Fruit fly (Drosophila melanogaster) whole organism, embryonic: ENCODE measurements around the gene Vps2.

Experiments
- CG10209 ChIP-seq: fragments of 200-800 bp; sonication (Bioruptor generic); optimal IDR thresholded peaks from 3 replicates; lab custom pipeline; 2017; ENCODE audit warnings: missing biosample characterization, mild to moderate bottlenecking, missing genetic modification characterization, missing genetic modification reagents
- CG1024 ChIP-seq: fragments of 200-800 bp; sonication (Bioruptor generic); IDR thresholded peaks from 2 replicates; pipeline ENCODE4 v1.3.6; 2022; ENCODE audit warnings: missing biosample characterization, missing genetic modification characterization
- CG10274 ChIP-seq: fragments of 200-800 bp; sonication (Bioruptor generic); optimal IDR thresholded peaks from 3 replicates; lab custom pipeline; 2017; ENCODE audit warnings: missing biosample characterization, mild to moderate bottlenecking, missing genetic modification characterization
- CG10366 ChIP-seq: fragments of 200-800 bp; sonication (Bioruptor generic); IDR thresholded peaks from 2 replicates; pipeline ENCODE4 v1.3.6; 2022; ENCODE audit warnings: missing biosample characterization, missing genetic modification characterization
- CG13424 ChIP-seq: fragments of 200-800 bp; sonication (Bioruptor generic); optimal IDR thresholded peaks from 2 replicates; lab custom pipeline; 2019; ENCODE audit warnings: missing biosample characterization, mild to moderate bottlenecking, missing genetic modification characterization, moderate library complexity
- CG14014 ChIP-seq: fragments of 200-800 bp; sonication (Bioruptor generic); IDR thresholded peaks from 2 replicates; pipeline ENCODE4 v1.3.6; 2022; ENCODE audit warnings: missing biosample characterization, missing genetic modification characterization
- CG14050 ChIP-seq: fragments of 200-800 bp; sonication (Bioruptor generic); IDR thresholded peaks from 3 replicates; pipeline ENCODE4 v1.3.6; 2022; ENCODE audit warnings: missing biosample characterization, missing genetic modification characterization
- CG14441 ChIP-seq: fragments of 200-800 bp; sonication (Bioruptor generic); IDR thresholded peaks from 2 replicates; pipeline ENCODE4 v1.3.6; 2022; ENCODE audit warnings: missing biosample characterization, missing genetic modification characterization
- CG14860 ChIP-seq: fragments of 200-800 bp; sonication (Bioruptor generic); IDR thresholded peaks from 3 replicates; pipeline ENCODE4 v1.3.6; 2022; ENCODE audit warnings: missing biosample characterization, missing genetic modification characterization; ENCODE audit not compliant: partially characterized antibody
- CG2875 ChIP-seq: fragments of 200-800 bp; sonication (Bioruptor generic); optimal IDR thresholded peaks from 2 replicates; lab custom pipeline; 2017; ENCODE audit warnings: missing biosample characterization, mild to moderate bottlenecking, missing genetic modification characterization, missing genetic modification reagents
- CG30431 ChIP-seq: fragments of 200-800 bp; sonication (Bioruptor generic); optimal IDR thresholded peaks from 2 replicates; lab custom pipeline; 2017; ENCODE audit warnings: missing biosample characterization, missing genetic modification characterization
- CG3995 ChIP-seq: fragments of 200-800 bp; sonication (Bioruptor generic); optimal IDR thresholded peaks from 3 replicates; lab custom pipeline; 2016; ENCODE audit warnings: missing biosample characterization, missing genetic modification characterization
- CG6813 ChIP-seq: fragments of 200-800 bp; sonication (Bioruptor generic); optimal IDR thresholded peaks from 2 replicates; lab custom pipeline; 2017; ENCODE audit warnings: missing biosample characterization, missing genetic modification characterization, mild to moderate bottlenecking, moderate library complexity, missing genetic modification reagents
- CG7372 ChIP-seq: fragments of 200-800 bp; sonication (Bioruptor generic); IDR thresholded peaks from 2 replicates; pipeline ENCODE4 v1.3.6; 2022; ENCODE audit warnings: missing biosample characterization, missing genetic modification characterization
- CTCF ChIP-seq: fragments of 200-800 bp; sonication (Bioruptor generic); optimal IDR thresholded peaks from 2 replicates; lab custom pipeline; 2017; ENCODE audit warnings: missing biosample characterization, mild to moderate bottlenecking, missing genetic modification characterization, moderate library complexity
- CkIIα-i1 ChIP-seq: fragments of 200-800 bp; sonication (Bioruptor generic); IDR thresholded peaks from 2 replicates; pipeline ENCODE4 v1.3.6; 2022; ENCODE audit warnings: missing biosample characterization, missing genetic modification characterization
- Dfd ChIP-seq, 2 experiments: fragments of >200 bp; optimal IDR thresholded peaks; 2 replicates each; lab custom pipeline; 2017; ENCODE audit warnings: missing biosample characterization in 2 of 2, missing genetic modification characterization in 2 of 2
- Dip3 ChIP-seq: fragments of 200-800 bp; sonication (Bioruptor generic); optimal IDR thresholded peaks from 3 replicates; lab custom pipeline; 2016; ENCODE audit warnings: missing biosample characterization, missing genetic modification characterization
- H2.0 ChIP-seq: fragments of 200-800 bp; sonication (Bioruptor generic); IDR thresholded peaks from 2 replicates; pipeline ENCODE4 v1.3.6; 2022; ENCODE audit warnings: missing biosample characterization, missing genetic modification characterization
- HLHmδ ChIP-seq: fragments of 200-800 bp; sonication (Bioruptor generic); optimal IDR thresholded peaks from 2 replicates; lab custom pipeline; 2018; ENCODE audit warnings: missing biosample characterization, mild to moderate bottlenecking, missing genetic modification characterization, moderate library complexity
- Hmx ChIP-seq: fragments of 200-800 bp; sonication (Bioruptor generic); optimal IDR thresholded peaks from 2 replicates; lab custom pipeline; 2016; ENCODE audit warnings: missing biosample characterization, missing genetic modification characterization
- Hr51 ChIP-seq, 2 experiments: fragments of 200-800 bp; sonication (Bioruptor generic); optimal IDR thresholded peaks; 2 replicates in 1 of 2; 3 replicates in 1 of 2; lab custom pipeline; 2016 to 2018; ENCODE audit warnings: missing biosample characterization in 2 of 2, missing genetic modification characterization in 2 of 2, mild to moderate bottlenecking in 1 of 2, moderate library complexity in 1 of 2
- Hr78 ChIP-seq, 2 experiments: fragments of 200-800 bp in 1 of 2; fragments of >200 bp in 1 of 2; sonication (Bioruptor generic) in 1 of 2; optimal IDR thresholded peaks; 2 replicates each; lab custom pipeline; 2017 to 2019; ENCODE audit warnings: missing biosample characterization in 2 of 2, missing genetic modification characterization in 2 of 2, mild to moderate bottlenecking in 1 of 2, moderate library complexity in 1 of 2
- MBD-R2 ChIP-seq: fragments of 200-800 bp; sonication (Bioruptor generic); IDR thresholded peaks from 2 replicates; pipeline ENCODE4 v1.3.6; 2022; ENCODE audit warnings: missing biosample characterization, missing genetic modification characterization
- MTF-1 ChIP-seq: fragments of 200-800 bp; sonication (Bioruptor generic); optimal IDR thresholded peaks from 2 replicates; lab custom pipeline; 2018; ENCODE audit warnings: missing biosample characterization, mild to moderate bottlenecking, missing genetic modification characterization, borderline replicate concordance
- Mad ChIP-seq: fragments of 200-800 bp; sonication (Bioruptor generic); optimal IDR thresholded peaks from 2 replicates; lab custom pipeline; 2016; ENCODE audit warnings: missing biosample characterization, missing genetic modification characterization
- Meics ChIP-seq: fragments of 200-800 bp; sonication (Bioruptor generic); optimal IDR thresholded peaks from 2 replicates; lab custom pipeline; 2017; ENCODE audit warnings: missing biosample characterization, mild to moderate bottlenecking, missing genetic modification characterization
- Mes4 ChIP-seq: fragments of 200-800 bp; sonication (Bioruptor generic); optimal IDR thresholded peaks from 2 replicates; lab custom pipeline; 2016; ENCODE audit warnings: missing biosample characterization, missing genetic modification characterization
- Ptx1 ChIP-seq: fragments of 200-800 bp; sonication (Bioruptor generic); IDR thresholded peaks from 2 replicates; pipeline ENCODE4 v1.3.6; 2022; ENCODE audit warnings: missing biosample characterization, missing genetic modification characterization
- abd-A ChIP-seq: fragments of 200-800 bp; sonication (Bioruptor generic); optimal IDR thresholded peaks from 3 replicates; lab custom pipeline; 2019; ENCODE audit warnings: missing biosample characterization, mild to moderate bottlenecking, missing genetic modification characterization, moderate library complexity
- al ChIP-seq: fragments of 200-800 bp; sonication (Bioruptor generic); IDR thresholded peaks from 2 replicates; pipeline ENCODE4 v1.3.6; 2022; ENCODE audit warnings: missing biosample characterization, missing genetic modification characterization
- ap ChIP-seq: fragments of 200-800 bp; sonication (Bioruptor generic); IDR thresholded peaks from 2 replicates; pipeline ENCODE4 v1.3.6; 2022; ENCODE audit warnings: missing biosample characterization, missing genetic modification characterization
- cato ChIP-seq: fragments of 200-800 bp; sonication (Bioruptor generic); optimal IDR thresholded peaks from 2 replicates; lab custom pipeline; 2016; ENCODE audit warnings: missing biosample characterization, missing genetic modification characterization, borderline replicate concordance
- croc ChIP-seq: fragments of 200-800 bp; sonication (Bioruptor generic); conservative IDR thresholded peaks from 3 replicates; pipeline ENCODE4 v1.3.6; 2022; ENCODE audit warnings: missing biosample characterization, missing genetic modification characterization
- ewg ChIP-seq: fragments of 200-800 bp; sonication (Bioruptor generic); optimal IDR thresholded peaks from 3 replicates; lab custom pipeline; 2017; ENCODE audit warnings: mild to moderate bottlenecking, missing biosample characterization, missing genetic modification reagents, missing genetic modification characterization
- fd102C ChIP-seq: fragments of 200-800 bp; sonication (Bioruptor generic); optimal IDR thresholded peaks from 2 replicates; lab custom pipeline; 2018; ENCODE audit warnings: missing biosample characterization, mild to moderate bottlenecking, missing genetic modification characterization, moderate library complexity
- gem ChIP-seq: fragments of 200-800 bp; sonication (Bioruptor generic); optimal IDR thresholded peaks from 2 replicates; lab custom pipeline; 2019; ENCODE audit warnings: missing biosample characterization, mild to moderate bottlenecking, missing genetic modification characterization, moderate library complexity
- h ChIP-seq: fragments of >200 bp; optimal IDR thresholded peaks from 2 replicates; lab custom pipeline; 2017
- kay ChIP-seq: fragments of 200-800 bp; sonication (Bioruptor generic); optimal IDR thresholded peaks from 2 replicates; lab custom pipeline; 2016; ENCODE audit warnings: missing biosample characterization, missing genetic modification characterization
- nau ChIP-seq: fragments of 200-800 bp; sonication (Bioruptor generic); optimal IDR thresholded peaks from 3 replicates; lab custom pipeline; 2017; ENCODE audit warnings: missing biosample characterization, mild to moderate bottlenecking, missing genetic modification characterization, missing genetic modification reagents
- nmo ChIP-seq: fragments of 200-800 bp; sonication (Bioruptor generic); optimal IDR thresholded peaks from 2 replicates; lab custom pipeline; 2018; ENCODE audit warnings: missing biosample characterization, mild to moderate bottlenecking, missing genetic modification characterization, moderate library complexity
- onecut ChIP-seq: fragments of 200-800 bp; sonication (Bioruptor generic); IDR thresholded peaks from 2 replicates; pipeline ENCODE4 v1.3.6; 2022; ENCODE audit warnings: missing biosample characterization, missing genetic modification characterization
- phol ChIP-seq: fragments of 200-800 bp; sonication (Bioruptor generic); optimal IDR thresholded peaks from 3 replicates; lab custom pipeline; 2018; ENCODE audit warnings: missing biosample characterization, mild to moderate bottlenecking, missing genetic modification characterization, moderate library complexity
- ro ChIP-seq: fragments of 200-800 bp; sonication (Bioruptor generic); IDR thresholded peaks from 2 replicates; pipeline ENCODE4 v1.3.6; 2022; ENCODE audit warnings: missing biosample characterization, missing genetic modification characterization
- sna ChIP-seq: fragments of 200-800 bp; sonication (Bioruptor generic); IDR thresholded peaks from 2 replicates; pipeline ENCODE4 v1.3.6; 2022; ENCODE audit warnings: missing biosample characterization, missing genetic modification characterization; ENCODE audit not compliant: partially characterized antibody
- toy ChIP-seq: fragments of 200-800 bp; sonication (Bioruptor generic); IDR thresholded peaks from 2 replicates; pipeline ENCODE4 v1.3.6; 2022; ENCODE audit warnings: missing biosample characterization, missing genetic modification characterization
- trem ChIP-seq: fragments of 200-800 bp; optimal IDR thresholded peaks from 3 replicates; lab custom pipeline; 2019; ENCODE audit warnings: missing biosample characterization, mild to moderate bottlenecking, missing genetic modification characterization, moderate library complexity
- wek ChIP-seq: fragments of 200-800 bp; sonication (Bioruptor generic); optimal IDR thresholded peaks from 3 replicates; lab custom pipeline; 2018; ENCODE audit warnings: missing biosample characterization, mild to moderate bottlenecking, missing genetic modification characterization, moderate library complexity
- zen ChIP-seq: fragments of 200-800 bp; sonication (Bioruptor generic); optimal IDR thresholded peaks from 3 replicates; lab custom pipeline; 2018; ENCODE audit warnings: missing biosample characterization, mild to moderate bottlenecking, missing genetic modification characterization, moderate library complexity
- zfh2 ChIP-seq: fragments of 200-800 bp; sonication (Bioruptor generic); optimal IDR thresholded peaks from 2 replicates; lab custom pipeline; 2016; ENCODE audit warnings: missing biosample characterization, missing genetic modification characterization

Gene Vps2

DNA sequence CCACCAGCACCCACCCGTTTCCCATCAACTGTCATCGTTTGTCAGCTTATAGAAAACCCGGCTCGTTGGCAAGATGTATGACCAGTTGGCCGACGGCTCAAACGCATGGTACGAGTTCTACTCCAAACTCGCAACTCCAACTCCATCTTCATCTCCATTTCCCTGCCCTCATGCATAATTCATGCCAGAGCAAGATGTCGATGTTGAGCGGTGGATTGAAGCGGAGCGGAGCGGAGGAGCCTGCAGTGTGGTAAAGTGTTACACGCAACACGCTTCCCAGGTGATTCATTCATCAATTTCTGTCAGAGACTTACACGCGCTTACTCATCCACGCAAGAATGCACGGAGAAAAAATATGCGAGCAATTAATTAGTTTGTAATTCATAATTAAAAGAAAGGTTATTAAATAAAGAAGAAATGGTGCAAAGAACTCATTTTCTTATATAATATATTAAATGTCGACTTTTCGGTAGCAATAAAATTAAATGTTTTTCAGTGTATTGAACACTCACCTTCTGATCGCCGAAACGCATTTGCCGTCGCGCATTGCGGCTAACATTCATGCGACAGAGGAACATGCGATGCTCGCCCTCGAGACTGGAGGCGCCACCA is 28.9 kb downstream of the Vps2 start (continued):
- TF ChIP-seq CG7372 (GFP tag; lab: Robert Waterston, UW) (0 out of 2 replicates have a peak, but pooled peaks have one; percentile 8), CG3995 (GFP tag; lab: Kevin White, UChicago) (no peak), CG1024 (GFP tag; lab: Robert Waterston, UW) (peak; percentile 54; the same call in 1 of the 2 replicates), CG14050 (GFP tag; lab: Robert Waterston, UW) (no peak), Dip3 (no peak), abd-A (no peak), Ptx1 (GFP tag; lab: Robert Waterston, UW) (peak; percentile 58), CG10274 (GFP tag; lab: Kevin White, UChicago) (no peak), CG14441 (GFP tag; lab: Robert Waterston, UW) (peak; percentile 55), Dfd (GFP tag; optimal IDR thresholded peaks at IDR 0.05; lab: Kevin White, UChicago) (no peak), kay (peak; percentile 53), CTCF (no peak), CkIIα-i1 (GFP tag; lab: Robert Waterston, UW) (no peak), zfh2 (GFP tag; lab: Kevin White, UChicago) (no peak), toy (GFP tag; lab: Robert Waterston, UW) (no peak), CG10209 (GFP tag; lab: Kevin White, UChicago) (peak; percentile 24), zen (tag; lab: Kevin White, UChicago) (peak; percentile 37), Mad (GFP tag; lab: Kevin White, UChicago) (no peak), sna (GFP tag; lab: Robert Waterston, UW) (no peak), trem (tag; lab: Kevin White, UChicago) (peak; percentile 56), ro (no peak), ewg (peak; percentile 23), Mes4 (GFP tag; lab: Kevin White, UChicago) (no peak), nau (no peak), Meics (no peak), CG30431 (GFP tag; lab: Kevin White, UChicago) (peak; percentile 2), fd102C (GFP tag; lab: Kevin White, UChicago) (no peak), Hr51 (GFP tag; optimal IDR thresholded peaks at IDR 0.05; lab: Kevin White, UChicago) (peak in 1 of 2 experiments; percentile 53), wek (no peak), gem (tag; lab: Kevin White, UChicago) (peak; percentile 78), ap (GFP tag; lab: Robert Waterston, UW) (0 out of 2 replicates have a peak, but pooled peaks have one; percentile 18), Hr78 (GFP tag; optimal IDR thresholded peaks at IDR 0.05; lab: Kevin White, UChicago) (peak in 1 of 2 experiments; percentile 16), al (GFP tag; lab: Robert Waterston, UW) (no peak), cato (GFP tag; lab: Kevin White, UChicago) (no peak), CG6813 (peak; percentile 12), CG14014 (GFP tag; lab: Robert Waterston, UW) (0 out of 2 replicates have a peak, but pooled peaks have one; percentile 44), onecut (GFP tag; lab: Robert Waterston, UW) (peak; percentile 42; the same call in 1 of the 2 replicates), CG10366 (GFP tag; lab: Robert Waterston, UW) (peak; percentile 54), phol (tag; lab: Kevin White, UChicago) (peak; percentile 73), MTF-1 (no peak), nmo (GFP tag; lab: Kevin White, UChicago) (peak; percentile 73), CG14860 (GFP tag; lab: Robert Waterston, UW) (no peak), CG2875 (peak; percentile 19), croc (GFP tag; lab: Robert Waterston, UW) (peak; percentile 52; the same call in 2 of the 3 replicates), CG13424 (tag; lab: Kevin White, UChicago) (peak; percentile 60), H2.0 (GFP tag; lab: Robert Waterston, UW) (peak; percentile 50), MBD-R2 (GFP tag; lab: Robert Waterston, UW) (no peak), Hmx (no peak), h (no peak), HLHmδ (no peak)
